Worm (Caenorhabditis elegans) whole organism, L3 larva: Measurements from ENCODE around the gene Y49F6B.14.
A peak's percentile ranks its signal among the peaks of the same experiment; 100 is the strongest.

Experiments
- R02D3.7 ChIP-seq: fragments of 150-350 bp; optimal IDR thresholded peaks from 2 replicates; lab custom pipeline; 2014; ENCODE audit warnings: missing biosample characterization, missing genetic modification characterization
- aly-2 ChIP-seq: fragments of 150-350 bp; optimal IDR thresholded peaks from 2 replicates; lab custom pipeline; 2014; ENCODE audit warnings: missing biosample characterization, missing genetic modification characterization
- ceh-16 ChIP-seq: sonication (generic microtip); optimal IDR thresholded peaks from 2 replicates; lab custom pipeline; 2017; ENCODE audit warnings: missing biosample characterization, missing genetic modification characterization
- ceh-28 ChIP-seq: fragments of 150-350 bp; optimal IDR thresholded peaks from 2 replicates; lab custom pipeline; 2014; ENCODE audit warnings: missing biosample characterization, missing genetic modification reagents, missing genetic modification characterization
- ceh-82 ChIP-seq: fragments of 150-350 bp; optimal IDR thresholded peaks from 2 replicates; lab custom pipeline; 2014; ENCODE audit warnings: missing biosample characterization, missing genetic modification characterization
- elt-1 ChIP-seq: fragments of 150-350 bp; optimal IDR thresholded peaks from 2 replicates; lab custom pipeline; 2014; ENCODE audit warnings: missing biosample characterization, missing genetic modification characterization
- elt-2 ChIP-seq: sonication (generic microtip); optimal IDR thresholded peaks from 2 replicates; lab custom pipeline; 2016; ENCODE audit warnings: missing genetic modification reagents, mild to moderate bottlenecking, missing genetic modification characterization, missing compliant biosample characterization
- eor-1 ChIP-seq, 2 experiments: fragments of 150-350 bp; optimal IDR thresholded peaks; 2 replicates each; lab custom pipeline; 2014 to 2018; ENCODE audit warnings: missing biosample characterization in 2 of 2, missing genetic modification characterization in 2 of 2
- fkh-2 ChIP-seq: fragments of 150-350 bp; optimal IDR thresholded peaks from 2 replicates; lab custom pipeline; 2014; ENCODE audit warnings: missing biosample characterization, missing genetic modification reagents, missing genetic modification characterization
- fos-1 ChIP-seq: fragments of 150-350 bp; optimal IDR thresholded peaks from 2 replicates; lab custom pipeline; 2014; ENCODE audit warnings: missing biosample characterization, missing genetic modification characterization
- hmg-11 ChIP-seq: sonication (generic microtip); optimal IDR thresholded peaks from 2 replicates; lab custom pipeline; 2016; ENCODE audit warnings: missing genetic modification characterization, missing compliant biosample characterization
- jun-1 ChIP-seq: fragments of 150-350 bp; optimal IDR thresholded peaks from 2 replicates; lab custom pipeline; 2014; ENCODE audit warnings: missing biosample characterization, missing genetic modification reagents, missing genetic modification characterization
- lin-15B ChIP-seq: fragments of 150-350 bp; optimal IDR thresholded peaks from 2 replicates; lab custom pipeline; 2014; ENCODE audit warnings: missing biosample characterization, missing genetic modification characterization
- lin-39 ChIP-seq: fragments of 150-350 bp; optimal IDR thresholded peaks from 2 replicates; lab custom pipeline; 2018; ENCODE audit warnings: missing biosample characterization, missing genetic modification reagents, missing genetic modification characterization
- lsy-12 ChIP-seq: sonication (generic microtip); optimal IDR thresholded peaks from 2 replicates; lab custom pipeline; 2016; ENCODE audit warnings: mild to moderate bottlenecking, missing genetic modification characterization, missing compliant biosample characterization
- mdl-1 ChIP-seq: fragments of 150-350 bp; optimal IDR thresholded peaks from 2 replicates; lab custom pipeline; 2014; ENCODE audit warnings: missing biosample characterization, missing genetic modification characterization
- nfya-1 ChIP-seq: sonication (generic microtip); optimal IDR thresholded peaks from 2 replicates; lab custom pipeline; 2017; ENCODE audit warnings: missing genetic modification characterization, mild to moderate bottlenecking, missing compliant biosample characterization, antibody characterized with exemption, moderate library complexity; ENCODE audit not compliant: insufficient read depth
- nhr-12 ChIP-seq: fragments of 150-350 bp; optimal IDR thresholded peaks from 2 replicates; lab custom pipeline; 2014; ENCODE audit warnings: missing biosample characterization, missing genetic modification characterization
- nhr-23 ChIP-seq: fragments of 150-350 bp; optimal IDR thresholded peaks from 2 replicates; lab custom pipeline; 2014; ENCODE audit warnings: missing biosample characterization, missing genetic modification reagents, missing genetic modification characterization
- nhr-237 ChIP-seq: fragments of 150-350 bp; optimal IDR thresholded peaks from 2 replicates; lab custom pipeline; 2014; ENCODE audit warnings: missing biosample characterization, missing genetic modification characterization
- nhr-43 ChIP-seq: sonication (generic microtip); optimal IDR thresholded peaks from 2 replicates; lab custom pipeline; 2016; ENCODE audit warnings: mild to moderate bottlenecking, missing genetic modification characterization, missing compliant biosample characterization; ENCODE audit not compliant: poor library complexity, severe bottlenecking
- nhr-76 ChIP-seq: fragments of 150-350 bp; sonication (generic microtip); optimal IDR thresholded peaks from 5 replicates; lab custom pipeline; 2014; ENCODE audit warnings: missing biosample characterization, missing genetic modification characterization
- nhr-77 ChIP-seq: fragments of 150-350 bp; optimal IDR thresholded peaks from 2 replicates; lab custom pipeline; 2014; ENCODE audit warnings: missing biosample characterization, missing genetic modification characterization
- pha-4 ChIP-seq: fragments of 150-350 bp; optimal IDR thresholded peaks from 2 replicates; lab custom pipeline; 2014; ENCODE audit warnings: missing biosample characterization, missing genetic modification reagents, missing genetic modification characterization
- pqm-1 ChIP-seq: fragments of 150-350 bp; optimal IDR thresholded peaks from 2 replicates; lab custom pipeline; 2017; ENCODE audit warnings: missing biosample characterization, missing genetic modification characterization, inconsistent platforms
- skn-1 ChIP-seq: fragments of 150-350 bp; optimal IDR thresholded peaks from 2 replicates; lab custom pipeline; 2014; ENCODE audit warnings: missing biosample characterization, missing genetic modification characterization
- snpc-4 ChIP-seq: fragments of 150-350 bp; optimal IDR thresholded peaks from 2 replicates; lab custom pipeline; 2014; ENCODE audit warnings: missing biosample characterization, missing genetic modification characterization
- tbx-2 ChIP-seq: sonication (generic microtip); optimal IDR thresholded peaks from 2 replicates; lab custom pipeline; 2016; ENCODE audit warnings: mild to moderate bottlenecking, missing genetic modification characterization, missing compliant biosample characterization
- unc-62 ChIP-seq: fragments of 150-350 bp; sonication (generic microtip); optimal IDR thresholded peaks from 4 replicates; lab custom pipeline; 2014; ENCODE audit warnings: missing biosample characterization, missing genetic modification reagents, missing genetic modification characterization
- ztf-11 ChIP-seq: fragments of 150-350 bp; optimal IDR thresholded peaks from 2 replicates; lab custom pipeline; 2014; ENCODE audit warnings: missing biosample characterization, missing genetic modification characterization
- ztf-4 ChIP-seq: fragments of 150-350 bp; optimal IDR thresholded peaks from 2 replicates; lab custom pipeline; 2014; ENCODE audit warnings: missing biosample characterization, missing genetic modification characterization

Y49F6B.14 gene

DNA sequence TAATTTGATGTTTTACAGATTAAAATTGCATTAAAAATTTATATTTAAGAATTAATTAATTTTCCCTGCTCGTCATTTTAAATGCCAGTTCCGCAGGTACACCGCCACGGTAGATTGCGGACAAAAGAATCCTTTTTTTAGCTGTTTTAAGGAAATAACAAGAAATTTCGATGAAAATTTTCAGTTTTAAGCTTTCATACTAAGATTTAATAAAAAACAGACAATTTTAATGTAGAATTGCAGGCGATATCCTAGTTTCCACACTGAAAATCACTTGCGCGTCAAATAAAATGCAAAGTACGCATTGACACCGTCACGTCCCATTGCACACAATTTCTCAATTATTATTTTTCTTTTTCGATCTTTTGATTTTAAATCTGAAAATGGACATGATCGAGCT, 38.2 kb upstream of the Y49F6B.14 start, which contains the start of gene dnc-3 (continued):
- TF ChIP-seq lin-39 = no peak
- TF ChIP-seq nhr-43 = no peak

DNA sequence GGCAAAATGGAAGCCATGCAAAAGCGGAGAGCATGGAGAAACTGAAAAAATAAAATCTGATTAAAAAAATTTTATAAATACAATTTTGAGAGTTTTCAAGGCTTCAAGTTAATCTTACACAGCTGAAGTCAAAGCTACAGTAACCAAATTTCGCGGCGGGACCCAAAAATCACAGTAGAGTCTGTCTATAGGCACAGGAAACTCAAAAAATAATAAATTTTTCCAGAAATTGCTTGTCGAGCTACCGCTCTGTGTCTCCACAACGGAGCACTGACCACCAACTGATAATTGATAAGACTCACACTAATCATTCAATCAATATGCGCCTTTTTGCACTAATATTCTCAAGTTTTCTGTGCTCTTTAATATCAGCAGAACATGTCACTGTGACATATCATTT, 35.1 kb upstream of the Y49F6B.14 start, which contains the start of gene W10G11.19:
Gene W10G11.19 (plus strand): TSS at position 301 of the 400 bp plus-strand sequence.
- TF ChIP-seq jun-1 (tag; lab: Kevin White, UChicago) (no peak), aly-2 (tag; lab: Kevin White, UChicago) (no peak), unc-62 (no peak), elt-2 (tag; lab: Kevin White, UChicago) (peak; percentile 35), nhr-43 (no peak), snpc-4 (no peak)

ce11 chrII:3547282-3547681, 32.0 kb upstream of the Y49F6B.14 start:
- no peak for TF ChIP-seq ceh-16 (tag; lab: Kevin White, UChicago)
- no peak for TF ChIP-seq lsy-12 (tag; lab: Kevin White, UChicago)
- TF ChIP-seq unc-62 = no peak
- TF ChIP-seq nhr-23 = peak; percentile 29
- TF ChIP-seq jun-1 (tag; lab: Kevin White, UChicago) = no peak
- TF ChIP-seq hmg-11 (tag; lab: Kevin White, UChicago) = peak; percentile 81
- peak; percentile 71 for TF ChIP-seq lin-39
- TF ChIP-seq skn-1 (tag; lab: Kevin White, UChicago) = peak; percentile 6
- TF ChIP-seq eor-1 (tag; optimal IDR thresholded peaks at IDR 0.05; lab: Kevin White, UChicago) = no peak
- no peak for TF ChIP-seq fos-1
- no peak for TF ChIP-seq pha-4 (tag; lab: Kevin White, UChicago)
- TF ChIP-seq nfya-1 = peak; percentile 70
- TF ChIP-seq elt-1 = peak; percentile 23
- no peak for TF ChIP-seq nhr-77 (tag; lab: Kevin White, UChicago)
- TF ChIP-seq lin-15B (tag; lab: Kevin White, UChicago) = peak; percentile 81

DNA sequence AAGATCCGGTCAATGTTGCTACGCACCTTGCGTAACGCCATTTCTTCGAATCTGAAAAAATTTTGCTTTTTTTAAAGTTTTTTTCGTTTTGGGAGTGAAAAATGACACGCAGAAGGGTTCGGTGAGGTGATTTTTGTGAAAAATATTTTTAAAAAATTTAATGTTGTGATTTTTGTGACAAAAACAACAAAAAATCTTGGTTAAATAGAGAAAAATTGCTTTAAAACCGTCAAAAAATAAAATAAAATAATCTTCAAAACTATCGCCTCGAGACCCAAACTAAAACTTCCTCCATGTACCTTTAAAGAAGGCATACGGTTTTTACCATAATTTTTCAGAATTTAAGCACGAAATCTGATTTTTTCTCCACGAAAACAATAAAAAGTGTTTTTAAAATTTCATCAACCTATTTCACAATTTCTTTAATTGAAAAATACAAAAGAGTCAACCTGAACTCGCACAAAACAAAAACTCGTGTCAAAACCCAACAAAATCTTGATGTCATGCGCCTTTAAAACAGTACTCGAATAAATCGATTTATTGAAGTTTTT, 31.2 kb upstream of the Y49F6B.14 start, which contains the start of gene apd-3:
Gene apd-3 (minus strand): TSS at position 51 of the 551 bp plus-strand sequence.
- TF ChIP-seq nhr-237 = no peak

DNA sequence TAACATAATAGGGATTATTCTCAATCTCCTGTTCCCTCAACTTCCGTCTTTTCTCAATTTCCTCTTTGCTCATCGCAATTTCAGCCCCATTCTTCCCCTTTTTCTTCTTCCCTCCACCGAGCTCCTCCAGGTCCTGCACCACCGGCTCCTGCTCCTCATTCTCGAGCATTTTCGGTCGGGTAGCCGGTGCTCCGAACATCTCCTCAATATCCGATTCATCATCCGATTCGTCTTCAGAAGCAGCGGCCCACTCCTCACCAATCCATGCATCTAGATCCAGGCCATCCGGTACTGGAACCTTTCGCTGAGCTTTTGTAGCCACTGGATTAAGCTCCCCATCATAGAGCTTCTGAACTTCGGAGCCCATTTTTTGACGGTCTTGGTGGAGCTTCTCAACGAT, 24.9 kb upstream of the Y49F6B.14 start:
- no peak for TF ChIP-seq fos-1
- TF ChIP-seq lsy-12 (tag; lab: Kevin White, UChicago) = no peak
- no peak for TF ChIP-seq ceh-16 (tag; lab: Kevin White, UChicago)
- TF ChIP-seq ztf-11 (tag; lab: Kevin White, UChicago) = no peak
- TF ChIP-seq snpc-4 = no peak
- no peak for TF ChIP-seq lin-15B (tag; lab: Kevin White, UChicago)
- no peak for TF ChIP-seq ceh-28 (tag; lab: Kevin White, UChicago)
- no peak for TF ChIP-seq aly-2 (tag; lab: Kevin White, UChicago)
- no peak for TF ChIP-seq nhr-43
- no peak for TF ChIP-seq mdl-1 (tag; lab: Kevin White, UChicago)
- TF ChIP-seq ztf-4 = no peak
- TF ChIP-seq fkh-2 (tag; lab: Kevin White, UChicago) = no peak
- TF ChIP-seq eor-1 (tag; optimal IDR thresholded peaks at IDR 0.05; lab: Kevin White, UChicago) = no peak
- no peak for TF ChIP-seq nfya-1
- TF ChIP-seq nhr-12 (tag; lab: Kevin White, UChicago) = no peak

DNA sequence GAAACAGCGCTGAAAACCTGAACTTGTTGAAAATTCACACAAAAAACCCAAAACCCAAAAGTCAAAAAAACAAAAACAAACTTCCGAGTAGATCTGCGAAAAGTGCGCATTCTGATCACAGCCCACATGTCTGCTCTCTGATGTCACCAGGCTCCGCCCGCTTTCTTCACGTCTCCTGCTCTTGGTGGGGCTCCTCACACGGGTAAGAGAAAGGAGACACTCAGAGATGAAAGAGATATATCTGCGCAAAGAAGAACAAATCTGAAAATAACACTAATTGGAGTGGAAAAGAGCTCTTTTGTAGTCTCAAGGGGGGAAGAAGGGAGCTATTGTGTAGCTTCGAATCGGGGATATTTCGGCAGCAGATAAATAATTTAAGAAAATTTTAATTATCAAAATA, 13.0 kb upstream of the Y49F6B.14 start, which contains the start of gene ncs-6:
Gene ncs-6 (minus strand): TSS at position 261 of the 400 bp plus-strand sequence.
- no peak for TF ChIP-seq nhr-76 (tag; lab: Kevin White, UChicago)
- TF ChIP-seq nfya-1 = no peak
- no peak for TF ChIP-seq ceh-82 (tag; lab: Kevin White, UChicago)
- no peak for TF ChIP-seq elt-2 (tag; lab: Kevin White, UChicago)
- no peak for TF ChIP-seq aly-2 (tag; lab: Kevin White, UChicago)
- TF ChIP-seq tbx-2 (tag; lab: Kevin White, UChicago) = no peak
- TF ChIP-seq R02D3.7 = no peak
- TF ChIP-seq skn-1 (tag; lab: Kevin White, UChicago) = no peak
- no peak for TF ChIP-seq pqm-1
- TF ChIP-seq elt-1 = no peak
